Worm (Caenorhabditis elegans): ENCODE measurements around the gene sup-1.
A peak's percentile ranks its signal among the peaks of the same experiment; 100 is the strongest.

sup-1 gene

ce11 chrIII:11746718-11747117 is 9.3 kb upstream of the sup-1 start, which contains the start of gene mrt-2 (continued):
- TF ChIP-seq C38D4.7 (GFP tag; optimal IDR thresholded peaks at IDR 0.05) (no peak), unc-42 (tag; optimal IDR thresholded peaks at IDR 0.05) (peak; percentile 71), tbx-2 (tag; optimal IDR thresholded peaks at IDR 0.05) (peak; percentile 90), hlh-30 (tag; optimal IDR thresholded peaks at IDR 0.05; ENCODE audit: insufficient read depth) (no peak), elt-2 (tag; optimal IDR thresholded peaks at IDR 0.05) (peak; percentile 55), K02D7.2 (tag; optimal IDR thresholded peaks at IDR 0.05) (no peak), ceh-2 (tag; optimal IDR thresholded peaks at IDR 0.05) (peak; percentile 92), tbx-7 (tag; optimal IDR thresholded peaks at IDR 0.05) (peak; percentile 86), ceh-34 (tag; optimal IDR thresholded peaks at IDR 0.05) (peak; percentile 36), Y22D7AL.16 (tag; optimal IDR thresholded peaks at IDR 0.05) (no peak), zip-5 (tag; optimal IDR thresholded peaks at IDR 0.05) (peak; percentile 80), ets-4 (tag; optimal IDR thresholded peaks at IDR 0.05) (peak; percentile 96), gmeb-2 (tag; optimal IDR thresholded peaks at IDR 0.05) (peak; percentile 23), pqm-1 (tag; optimal IDR thresholded peaks at IDR 0.05) (peak; percentile 43), fkh-6 (tag; optimal IDR thresholded peaks at IDR 0.05) (peak; percentile 11), F13H6.1 (tag; optimal IDR thresholded peaks at IDR 0.05) (peak; percentile 46), ceh-18 (tag; optimal IDR thresholded peaks at IDR 0.05) (peak; percentile 29), hlh-15 (tag; optimal IDR thresholded peaks at IDR 0.05) (no peak), ceh-45 (GFP tag; IDR thresholded peaks at IDR 0.05) (no peak), mec-3 (tag; optimal IDR thresholded peaks at IDR 0.05; ENCODE audit: borderline replicate concordance) (peak; percentile 74), nhr-232 (tag; optimal IDR thresholded peaks at IDR 0.05) (no peak), hlh-8 (tag; optimal IDR thresholded peaks at IDR 0.05) (peak; percentile 77), unc-55 (GFP tag; optimal IDR thresholded peaks at IDR 0.05) (peak; percentile 6), elt-4 (tag; optimal IDR thresholded peaks at IDR 0.05) (no peak), fkh-10 (GFP tag; optimal IDR thresholded peaks at IDR 0.05) (no peak), pha-2 (tag; optimal IDR thresholded peaks at IDR 0.05) (no peak), eyg-1 (tag; optimal IDR thresholded peaks at IDR 0.05) (peak; percentile 26), lin-11 (tag; optimal IDR thresholded peaks at IDR 0.05) (no peak), nhr-11 (tag; optimal IDR thresholded peaks at IDR 0.05) (no peak), ceh-19 (GFP tag; optimal IDR thresholded peaks at IDR 0.05) (no peak), ceh-31 (tag; optimal IDR thresholded peaks at IDR 0.05) (peak; percentile 96), ceh-48 (tag; optimal IDR thresholded peaks at IDR 0.05) (no peak), npax-4 (tag; optimal IDR thresholded peaks at IDR 0.05) (no peak)

ce11 chrIII:11742191-11742590 is 4.8 kb upstream of the sup-1 start:
- TF ChIP-seq odd-2 (tag; optimal IDR thresholded peaks at IDR 0.05) (no peak), pros-1 (tag; optimal IDR thresholded peaks at IDR 0.05) (no peak), ceh-18 (tag; optimal IDR thresholded peaks at IDR 0.05) (no peak), tbx-7 (tag; optimal IDR thresholded peaks at IDR 0.05) (no peak), unc-3 (GFP tag; conservative IDR thresholded peaks at IDR 0.05) (no peak), unc-3 (tag; optimal IDR thresholded peaks at IDR 0.05) (no peak), ceh-19 (GFP tag; optimal IDR thresholded peaks at IDR 0.05) (no peak), fkh-10 (GFP tag; optimal IDR thresholded peaks at IDR 0.05) (no peak), Y22D7AL.16 (tag; optimal IDR thresholded peaks at IDR 0.05) (no peak), fkh-6 (tag; optimal IDR thresholded peaks at IDR 0.05) (no peak), npax-4 (tag; optimal IDR thresholded peaks at IDR 0.05) (no peak), sdc-2 (tag; optimal IDR thresholded peaks at IDR 0.05) (no peak), ceh-9 (tag; optimal IDR thresholded peaks at IDR 0.05) (no peak)

DNA sequence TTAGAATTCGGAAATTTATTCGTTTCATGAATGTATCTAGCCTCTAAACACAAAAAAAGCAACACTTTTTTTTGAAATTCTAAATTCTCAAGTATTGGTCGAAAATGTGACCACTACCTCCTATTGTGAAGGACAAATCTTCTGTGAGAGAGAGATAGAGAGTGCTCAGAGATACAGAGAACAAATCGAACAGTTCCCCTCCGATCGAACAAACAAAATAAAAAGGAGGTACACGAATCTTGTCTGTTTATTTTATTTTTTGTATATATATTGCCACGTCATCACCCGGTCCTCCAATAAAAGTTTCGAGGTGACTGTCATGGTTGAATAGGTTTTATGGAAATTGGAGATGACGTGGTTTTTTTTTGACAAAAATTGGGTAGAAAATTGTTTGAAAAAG is 3.4 kb upstream of the sup-1 start:
- TF ChIP-seq che-1 (tag; optimal IDR thresholded peaks at IDR 0.05) (no peak), F13H6.1 (tag; optimal IDR thresholded peaks at IDR 0.05) (no peak), ahr-1 (tag; optimal IDR thresholded peaks at IDR 0.05) (no peak), hlh-15 (tag; optimal IDR thresholded peaks at IDR 0.05) (no peak), unc-55 (GFP tag; optimal IDR thresholded peaks at IDR 0.05) (no peak), ceh-14 (tag; optimal IDR thresholded peaks at IDR 0.05) (no peak), Y22D7AL.16 (tag; optimal IDR thresholded peaks at IDR 0.05) (no peak), sox-2 (GFP tag; IDR thresholded peaks at IDR 0.05) (no peak), ceh-22 (tag; optimal IDR thresholded peaks at IDR 0.05) (no peak), fkh-10 (GFP tag; optimal IDR thresholded peaks at IDR 0.05) (no peak), fax-1 (tag; optimal IDR thresholded peaks at IDR 0.05) (no peak)
